Fruit fly (Drosophila melanogaster) whole organism, wandering third instar larva: ENCODE data around the gene CG7884.

Experiments
- Abd-B ChIP-seq: fragments of >200 bp; optimal IDR thresholded peaks from 2 replicates; lab custom pipeline; 2017; ENCODE audit warnings: missing biosample characterization, missing genetic modification characterization
- CG32264 ChIP-seq: fragments of 200-800 bp; sonication (Bioruptor generic); optimal IDR thresholded peaks from 2 replicates; lab custom pipeline; 2016; ENCODE audit warnings: missing biosample characterization, missing genetic modification characterization
- CG9705 ChIP-seq: fragments of 200-800 bp; sonication (Bioruptor generic); optimal IDR thresholded peaks from 2 replicates; lab custom pipeline; 2018; ENCODE audit warnings: missing biosample characterization, mild to moderate bottlenecking, missing genetic modification characterization
- CrebA ChIP-seq: fragments of 200-800 bp; sonication (Bioruptor generic); optimal IDR thresholded peaks from 2 replicates; lab custom pipeline; 2016; ENCODE audit warnings: missing biosample characterization, mild to moderate bottlenecking, missing genetic modification characterization, borderline replicate concordance
- Dfd ChIP-seq: fragments of >200 bp; optimal IDR thresholded peaks from 2 replicates; lab custom pipeline; 2017; ENCODE audit warnings: missing biosample characterization, missing genetic modification characterization
- Dif ChIP-seq: fragments of 200-275, 200-300 bp; sonication (Bioruptor generic); optimal IDR thresholded peaks from 2 replicates; lab custom pipeline; 2018; ENCODE audit warnings: missing biosample characterization, missing genetic modification characterization; ENCODE audit not compliant: partially characterized antibody
- GATAd ChIP-seq: sonication (Bioruptor generic); optimal IDR thresholded peaks from 2 replicates; lab custom pipeline; 2016; ENCODE audit warnings: missing biosample characterization, missing genetic modification characterization
- HLH106 ChIP-seq: fragments of 200-800 bp; optimal IDR thresholded peaks from 3 replicates; lab custom pipeline; 2019; ENCODE audit warnings: missing biosample characterization, mild to moderate bottlenecking, missing genetic modification characterization, moderate library complexity
- Hnf4 ChIP-seq: fragments of 200-800 bp; sonication (Bioruptor generic); optimal IDR thresholded peaks from 2 replicates; lab custom pipeline; 2016; ENCODE audit warnings: missing biosample characterization, mild to moderate bottlenecking, missing genetic modification characterization
- Hr78 ChIP-seq: fragments of >200 bp; optimal IDR thresholded peaks from 2 replicates; lab custom pipeline; 2017; ENCODE audit warnings: missing biosample characterization, missing genetic modification characterization
- Hr83 ChIP-seq: fragments of 200-300 bp; sonication (Bioruptor generic); optimal IDR thresholded peaks from 2 replicates; lab custom pipeline; 2016; ENCODE audit warnings: missing biosample characterization, mild to moderate bottlenecking, missing genetic modification characterization, moderate library complexity; ENCODE audit not compliant: poor library complexity, severe bottlenecking
- Jra ChIP-seq: sonication (Bioruptor generic); optimal IDR thresholded peaks from 2 replicates; lab custom pipeline; 2016; ENCODE audit warnings: missing biosample characterization, missing genetic modification characterization
- Mio ChIP-seq: sonication (Bioruptor generic); optimal IDR thresholded peaks from 2 replicates; lab custom pipeline; 2016; ENCODE audit warnings: missing biosample characterization, missing genetic modification characterization
- Myc ChIP-seq: fragments of >200 bp; optimal IDR thresholded peaks from 2 replicates; lab custom pipeline; 2017
- N ChIP-seq: fragments of >200 bp; optimal IDR thresholded peaks from 2 replicates; lab custom pipeline; 2018; ENCODE audit warnings: missing biosample characterization, missing external identifiers, missing genetic modification characterization
- OdsH ChIP-seq: fragments of 200-800 bp; sonication (Bioruptor generic); optimal IDR thresholded peaks from 2 replicates; lab custom pipeline; 2016; ENCODE audit warnings: missing biosample characterization, mild to moderate bottlenecking, missing genetic modification characterization
- Rel ChIP-seq, 2 experiments: fragments of 200-800 bp; sonication (Bioruptor generic) in 1 of 2; optimal IDR thresholded peaks; 2 replicates in 1 of 2; 3 replicates in 1 of 2; lab custom pipeline; 2016 to 2019; ENCODE audit warnings: mild to moderate bottlenecking in 2 of 2, missing biosample characterization in 2 of 2, missing genetic modification characterization in 2 of 2, moderate library complexity in 1 of 2
- Sp1 ChIP-seq: fragments of 200-800 bp; sonication (Bioruptor generic); optimal IDR thresholded peaks from 3 replicates; lab custom pipeline; 2019; ENCODE audit warnings: missing biosample characterization, mild to moderate bottlenecking, missing genetic modification characterization, moderate library complexity
- Vsx2 ChIP-seq: fragments of 200-300, 225-300 bp; sonication (Bioruptor generic); optimal IDR thresholded peaks from 2 replicates; lab custom pipeline; 2018; ENCODE audit warnings: missing biosample characterization, missing genetic modification characterization; ENCODE audit not compliant: partially characterized antibody
- br ChIP-seq: fragments of 200-800 bp; sonication (Bioruptor generic); optimal IDR thresholded peaks from 2 replicates; lab custom pipeline; 2016; ENCODE audit warnings: missing biosample characterization, missing genetic modification characterization
- brk ChIP-seq: fragments of 200-800 bp; sonication (Bioruptor generic); optimal IDR thresholded peaks from 2 replicates; lab custom pipeline; 2016; ENCODE audit warnings: missing biosample characterization, mild to moderate bottlenecking, missing genetic modification characterization
- dl ChIP-seq, 2 experiments: fragments of 175-275, 200-275 bp in 1 of 2; fragments of 200-275 bp in 1 of 2; sonication (Bioruptor generic); optimal IDR thresholded peaks; lab custom pipeline; 2018; ENCODE audit warnings: mild to moderate bottlenecking in 2 of 2, missing biosample characterization in 2 of 2, missing genetic modification characterization in 2 of 2, moderate library complexity in 2 of 2; ENCODE audit not compliant: partially characterized antibody in 2 of 2, insufficient read depth in 1 of 2
- dmrt93B ChIP-seq: fragments of 200-800 bp; sonication (Bioruptor generic); optimal IDR thresholded peaks from 2 replicates; lab custom pipeline; 2018; ENCODE audit warnings: missing biosample characterization, mild to moderate bottlenecking, missing genetic modification characterization
- dsf ChIP-seq: sonication (Bioruptor generic); optimal IDR thresholded peaks from 2 replicates; lab custom pipeline; 2016; ENCODE audit warnings: missing biosample characterization, missing genetic modification characterization, borderline replicate concordance
- ey ChIP-seq: fragments of 200-800 bp; sonication (Bioruptor generic); optimal IDR thresholded peaks from 2 replicates; lab custom pipeline; 2016; ENCODE audit warnings: missing biosample characterization, missing genetic modification characterization
- foxo ChIP-seq, 2 experiments: fragments of 200-800 bp; sonication (Bioruptor generic); optimal IDR thresholded peaks; 2 replicates in 1 of 2; 3 replicates in 1 of 2; lab custom pipeline; 2016 to 2017; ENCODE audit warnings: missing biosample characterization in 2 of 2, missing genetic modification characterization in 2 of 2
- fru ChIP-seq: fragments of 200-800 bp; sonication (Bioruptor generic); optimal IDR thresholded peaks from 3 replicates; lab custom pipeline; 2016; ENCODE audit warnings: missing biosample characterization, mild to moderate bottlenecking, missing genetic modification characterization
- h ChIP-seq: fragments of 200-800 bp; sonication (Bioruptor generic); optimal IDR thresholded peaks from 3 replicates; lab custom pipeline; 2016; ENCODE audit warnings: missing biosample characterization, mild to moderate bottlenecking, missing genetic modification characterization
- jim ChIP-seq: fragments of 175-275, 200-325 bp; sonication (Bioruptor generic); optimal IDR thresholded peaks from 2 replicates; lab custom pipeline; 2016; ENCODE audit warnings: missing biosample characterization, mild to moderate bottlenecking, missing genetic modification characterization
- lola ChIP-seq: fragments of >200 bp; optimal IDR thresholded peaks from 2 replicates; lab custom pipeline; 2017; ENCODE audit warnings: missing biosample characterization, missing genetic modification characterization
- pan ChIP-seq: fragments of >200 bp; optimal IDR thresholded peaks from 2 replicates; lab custom pipeline; 2017
- psq ChIP-seq: fragments of 200-800 bp; sonication (Bioruptor generic); optimal IDR thresholded peaks from 3 replicates; lab custom pipeline; 2017; ENCODE audit warnings: missing biosample characterization, mild to moderate bottlenecking, missing genetic modification characterization, moderate library complexity
- rgr ChIP-seq: fragments of 200-800 bp; sonication (Bioruptor generic); optimal IDR thresholded peaks from 3 replicates; lab custom pipeline; 2016; ENCODE audit warnings: missing biosample characterization, mild to moderate bottlenecking, missing genetic modification characterization
- sage ChIP-seq: fragments of 200-800 bp; sonication (Bioruptor generic); optimal IDR thresholded peaks from 2 replicates; lab custom pipeline; 2016; ENCODE audit warnings: missing biosample characterization, mild to moderate bottlenecking, missing genetic modification characterization
- sv ChIP-seq: fragments of 200-800 bp; sonication (Bioruptor generic); optimal IDR thresholded peaks from 3 replicates; lab custom pipeline; 2016; ENCODE audit warnings: missing biosample characterization, missing genetic modification characterization
- tai ChIP-seq: sonication (Bioruptor generic); optimal IDR thresholded peaks from 2 replicates; lab custom pipeline; 2016; ENCODE audit warnings: missing biosample characterization, missing genetic modification characterization
- usp ChIP-seq: fragments of >200 bp; optimal IDR thresholded peaks from 2 replicates; lab custom pipeline; 2017; ENCODE audit warnings: missing biosample characterization, missing genetic modification characterization
- woc ChIP-seq: sonication (Bioruptor generic); optimal IDR thresholded peaks from 2 replicates; lab custom pipeline; 2016; ENCODE audit warnings: missing biosample characterization, mild to moderate bottlenecking, missing genetic modification characterization

CG7884 gene

DNA sequence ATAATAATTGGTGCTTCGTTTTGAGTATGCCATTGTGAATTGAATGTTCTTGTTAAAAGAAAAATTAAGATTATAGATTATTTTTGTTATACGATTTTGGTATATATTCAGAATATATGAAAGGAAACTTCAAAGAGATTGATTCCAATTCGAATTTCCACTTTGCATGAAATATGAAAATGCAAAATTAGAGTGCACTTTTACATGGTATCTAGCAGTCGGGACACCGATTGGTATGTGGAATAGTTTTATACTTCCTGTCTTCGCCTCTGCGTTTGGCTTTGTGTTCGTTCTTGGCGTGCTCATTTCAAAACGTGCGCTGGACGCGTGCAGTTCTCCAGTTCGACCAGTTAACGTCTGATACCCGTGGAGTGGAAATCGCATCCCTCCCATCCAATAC is 37.3 kb upstream of the CG7884 start, which contains the start of gene CG33253:
Gene CG33253, plus strand, starts transcription at position 301 of the 400 bp plus-strand sequence.
- no peak for TF ChIP-seq Hnf4
- TF ChIP-seq Jra (GFP tag; lab: Kevin White, UChicago): no peak
- TF ChIP-seq Dif (GFP tag; lab: Kevin White, UChicago): no peak
- TF ChIP-seq CG9705 (GFP tag; lab: Kevin White, UChicago): no peak
- no peak for TF ChIP-seq Hr83 (GFP tag; lab: Kevin White, UChicago)
- no peak for TF ChIP-seq Vsx2 (GFP tag; lab: Kevin White, UChicago)
- TF ChIP-seq dsf (GFP tag; lab: Kevin White, UChicago): no peak
- no peak for TF ChIP-seq Myc
- TF ChIP-seq br (GFP tag; lab: Kevin White, UChicago): no peak
- no peak for TF ChIP-seq sage (GFP tag; lab: Kevin White, UChicago)
- no peak for TF ChIP-seq dmrt93B (GFP tag; lab: Kevin White, UChicago)
- no peak for TF ChIP-seq woc (GFP tag; lab: Kevin White, UChicago)
- TF ChIP-seq, all 38 proteins: peak for 0

DNA sequence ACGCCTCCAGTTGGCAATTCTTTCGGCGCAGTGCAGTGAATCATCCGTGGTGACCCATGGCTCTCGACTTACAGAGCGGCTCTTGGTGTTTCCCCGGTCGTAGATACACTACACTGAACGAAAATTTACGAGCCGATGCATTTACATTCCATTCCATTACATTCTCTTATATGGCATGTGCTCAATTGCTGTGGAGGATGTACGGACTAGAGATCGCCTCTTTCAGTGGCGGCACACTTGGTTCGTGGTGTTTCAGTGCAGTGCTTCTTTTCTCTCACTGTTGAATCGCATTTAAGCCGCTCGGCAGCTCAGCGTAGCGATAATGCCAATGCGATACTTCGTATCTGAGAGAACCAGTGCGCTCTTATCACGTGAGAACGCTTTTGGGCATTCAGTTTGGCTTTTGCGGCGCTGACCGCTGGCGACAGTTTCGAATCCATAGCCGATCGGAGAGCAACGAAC is 32.8 kb upstream of the CG7884 start, which contains the start of gene Mec2:
Gene Mec2, plus strand, starts transcription at position 412 of the 462 bp plus-strand sequence.
- TF ChIP-seq usp (GFP tag; lab: Kevin White, UChicago): no peak
- no peak for TF ChIP-seq lola (GFP tag; lab: Kevin White, UChicago)
- no peak for TF ChIP-seq Abd-B (GFP tag; lab: Kevin White, UChicago)
- peak; percentile 67 for TF ChIP-seq Sp1 (GFP tag; lab: Kevin White, UChicago)
- TF ChIP-seq Rel (GFP tag; optimal IDR thresholded peaks at IDR 0.05; lab: Kevin White, UChicago): peak; percentile 31
- TF ChIP-seq Rel (tag; optimal IDR thresholded peaks at IDR 0.05; lab: Kevin White, UChicago): peak; percentile 98
- TF ChIP-seq Mio (GFP tag; lab: Kevin White, UChicago): peak; percentile 41
- peak; percentile 71 for TF ChIP-seq h (GFP tag; lab: Kevin White, UChicago)
- TF ChIP-seq Dif (GFP tag; lab: Kevin White, UChicago): peak; percentile 16
- no peak for TF ChIP-seq dmrt93B (GFP tag; lab: Kevin White, UChicago)
- no peak for TF ChIP-seq brk (GFP tag; lab: Kevin White, UChicago)
- TF ChIP-seq GATAd: no peak
- no peak for TF ChIP-seq Hr83 (GFP tag; lab: Kevin White, UChicago)
- no peak for TF ChIP-seq N (GFP tag; lab: Kevin White, UChicago)
- TF ChIP-seq dl (GFP tag; optimal IDR thresholded peaks at IDR 0.05; lab: Kevin White, UChicago; ENCODE audit: insufficient read depth in 1 of 2, partially characterized antibody in 2 of 2): no peak
- TF ChIP-seq Dfd (GFP tag; lab: Kevin White, UChicago): no peak
- peak; percentile 75 for TF ChIP-seq OdsH (GFP tag; lab: Kevin White, UChicago)
- peak; percentile 83 for TF ChIP-seq br (GFP tag; lab: Kevin White, UChicago)
- peak; percentile 82 for TF ChIP-seq rgr (GFP tag; lab: Kevin White, UChicago)
- TF ChIP-seq jim (GFP tag; lab: Kevin White, UChicago): no peak
- TF ChIP-seq Vsx2 (GFP tag; lab: Kevin White, UChicago): no peak
- TF ChIP-seq Jra (GFP tag; lab: Kevin White, UChicago): peak; percentile 65
- peak; percentile 60 for TF ChIP-seq woc (GFP tag; lab: Kevin White, UChicago)
- peak; percentile 8 for TF ChIP-seq sv (GFP tag; lab: Kevin White, UChicago)
- TF ChIP-seq Hr78: no peak
- no peak for TF ChIP-seq dsf (GFP tag; lab: Kevin White, UChicago)
- TF ChIP-seq psq (GFP tag; lab: Kevin White, UChicago): peak; percentile 66
- no peak for TF ChIP-seq CG32264 (GFP tag; lab: Kevin White, UChicago)
- no peak for TF ChIP-seq CrebA
- TF ChIP-seq Hnf4: peak; percentile 77
- TF ChIP-seq foxo (GFP tag; optimal IDR thresholded peaks at IDR 0.05; lab: Kevin White, UChicago): peak; percentile 9 to 86
- peak; percentile 90 for TF ChIP-seq ey (GFP tag; lab: Kevin White, UChicago)
- no peak for TF ChIP-seq CG9705 (GFP tag; lab: Kevin White, UChicago)
- no peak for TF ChIP-seq pan (lab: Kevin White, UChicago)
- no peak for TF ChIP-seq sage (GFP tag; lab: Kevin White, UChicago)
- TF ChIP-seq HLH106 (tag; lab: Kevin White, UChicago): peak; percentile 69
- TF ChIP-seq tai: no peak
- peak; percentile 87 for TF ChIP-seq fru
- TF ChIP-seq Myc: no peak
